Fruit fly (Drosophila melanogaster) whole organism, embryonic: Measurements from ENCODE around the gene CG6689.

ENCODE experiments used
- Asciz ChIP-seq: fragments of 200-800 bp; sonication (Bioruptor generic); optimal IDR thresholded peaks from 2 replicates; lab custom pipeline; 2017; ENCODE audit warnings: missing biosample characterization, mild to moderate bottlenecking, missing genetic modification characterization, missing genetic modification reagents
- Awh ChIP-seq: fragments of 200-800 bp; sonication (Bioruptor generic); IDR thresholded peaks from 2 replicates; pipeline ENCODE4, ENCODE4 v1.3.6; 2022; ENCODE audit warnings: missing biosample characterization, missing genetic modification characterization
- B-H2 ChIP-seq: fragments of 200-800 bp; sonication (Bioruptor generic); optimal IDR thresholded peaks from 2 replicates; lab custom pipeline; 2018; ENCODE audit warnings: missing biosample characterization, mild to moderate bottlenecking, missing genetic modification characterization
- CG10462 ChIP-seq: fragments of 200-800 bp; sonication (Bioruptor generic); optimal IDR thresholded peaks from 2 replicates; lab custom pipeline; 2016; ENCODE audit warnings: missing biosample characterization, missing genetic modification characterization
- CG10654 ChIP-seq: fragments of 200-800 bp; sonication (Bioruptor generic); optimal IDR thresholded peaks from 2 replicates; lab custom pipeline; 2016; ENCODE audit warnings: missing biosample characterization, missing genetic modification characterization
- CG11456 ChIP-seq: fragments of 200-800 bp; sonication (Bioruptor generic); IDR thresholded peaks from 3 replicates; pipeline ENCODE4 v1.3.6; 2022; ENCODE audit warnings: missing biosample characterization, missing genetic modification characterization
- CG11504 ChIP-seq: fragments of 200-800 bp; sonication (Bioruptor generic); optimal IDR thresholded peaks from 3 replicates; lab custom pipeline; 2019; ENCODE audit warnings: missing biosample characterization, mild to moderate bottlenecking, missing genetic modification characterization, moderate library complexity
- CG11560 ChIP-seq: fragments of 200-800 bp; sonication (Bioruptor generic); IDR thresholded peaks from 3 replicates; pipeline ENCODE4 v1.3.6; 2022; ENCODE audit warnings: missing biosample characterization, missing genetic modification characterization
- CG12299 ChIP-seq: fragments of 200-800 bp; sonication (Bioruptor generic); optimal IDR thresholded peaks from 2 replicates; lab custom pipeline; 2018; ENCODE audit warnings: missing biosample characterization, mild to moderate bottlenecking, missing genetic modification characterization
- CG1529 ChIP-seq: fragments of 200-800 bp; sonication (Bioruptor generic); optimal IDR thresholded peaks from 3 replicates; lab custom pipeline; 2018; ENCODE audit warnings: missing biosample characterization, missing genetic modification characterization
- CG18011 ChIP-seq: fragments of 200-800 bp; sonication (Bioruptor generic); optimal IDR thresholded peaks from 2 replicates; lab custom pipeline; 2017; ENCODE audit warnings: missing biosample characterization, missing genetic modification characterization, mild to moderate bottlenecking, moderate library complexity, missing genotype
- CG2116 ChIP-seq: fragments of 200-800 bp; sonication (Bioruptor generic); optimal IDR thresholded peaks from 3 replicates; lab custom pipeline; 2018; ENCODE audit warnings: missing biosample characterization, mild to moderate bottlenecking, missing genetic modification characterization
- CG2889 ChIP-seq: fragments of 200-800 bp; sonication (Bioruptor generic); IDR thresholded peaks from 3 replicates; pipeline ENCODE4 v1.3.6; 2022; ENCODE audit warnings: missing biosample characterization, missing genetic modification characterization
- CG31365 ChIP-seq: fragments of 200-800 bp; sonication (Bioruptor generic); optimal IDR thresholded peaks from 2 replicates; lab custom pipeline; 2018; ENCODE audit warnings: missing biosample characterization, mild to moderate bottlenecking, missing genetic modification characterization
- CG32532 ChIP-seq: fragments of 200-800 bp; sonication (Bioruptor generic); IDR thresholded peaks from 2 replicates; pipeline ENCODE4 v1.3.6; 2022; ENCODE audit warnings: missing biosample characterization, missing genetic modification characterization
- CG4282 ChIP-seq: fragments of 200-800 bp; sonication (Bioruptor generic); optimal IDR thresholded peaks from 2 replicates; lab custom pipeline; 2016; ENCODE audit warnings: missing biosample characterization, missing genetic modification characterization
- CG5180 ChIP-seq: fragments of 200-800 bp; sonication (Bioruptor generic); optimal IDR thresholded peaks from 3 replicates; lab custom pipeline; 2017; ENCODE audit warnings: missing biosample characterization, missing genetic modification characterization, mild to moderate bottlenecking, moderate library complexity, missing genetic modification reagents
- CG5245 ChIP-seq: fragments of 200-800 bp; sonication (Bioruptor generic); optimal IDR thresholded peaks from 3 replicates; lab custom pipeline; 2016; ENCODE audit warnings: missing biosample characterization, missing genetic modification characterization
- CG6654 ChIP-seq: fragments of 200-800 bp; sonication (Bioruptor generic); optimal IDR thresholded peaks from 2 replicates; lab custom pipeline; 2017; ENCODE audit warnings: missing biosample characterization, mild to moderate bottlenecking, missing genetic modification characterization
- CG9876 ChIP-seq: fragments of 200-800 bp; sonication (Bioruptor generic); optimal IDR thresholded peaks from 2 replicates; lab custom pipeline; 2016; ENCODE audit warnings: missing biosample characterization, missing genetic modification characterization
- CG9932 ChIP-seq: fragments of 200-800 bp; sonication (Bioruptor generic); IDR thresholded peaks from 2 replicates; pipeline ENCODE4 v1.3.6; 2022; ENCODE audit warnings: missing biosample characterization, missing genetic modification characterization
- CkIIα-i1 ChIP-seq: fragments of 200-800 bp; sonication (Bioruptor generic); IDR thresholded peaks from 2 replicates; pipeline ENCODE4 v1.3.6; 2022; ENCODE audit warnings: missing biosample characterization, missing genetic modification characterization
- CoRest ChIP-seq: fragments of 200-800 bp; sonication (Bioruptor generic); optimal IDR thresholded peaks from 3 replicates; lab custom pipeline; 2018; ENCODE audit warnings: missing biosample characterization, mild to moderate bottlenecking, missing genetic modification characterization, moderate library complexity
- ERR ChIP-seq: fragments of 200-800 bp; sonication (Bioruptor generic); optimal IDR thresholded peaks from 2 replicates; lab custom pipeline; 2016; ENCODE audit warnings: missing biosample characterization, missing genetic modification characterization
- Elba2 ChIP-seq: fragments of 200-800 bp; sonication (Bioruptor generic); optimal IDR thresholded peaks from 3 replicates; lab custom pipeline; 2016; ENCODE audit warnings: missing biosample characterization, missing genetic modification characterization
- Gsc ChIP-seq: fragments of 200-800 bp; sonication (Bioruptor generic); IDR thresholded peaks from 2 replicates; pipeline ENCODE4 v1.3.6; 2022; ENCODE audit warnings: missing biosample characterization, missing genetic modification characterization
- Hr3 ChIP-seq: fragments of 200-800 bp; sonication (Bioruptor generic); optimal IDR thresholded peaks from 3 replicates; lab custom pipeline; 2016; ENCODE audit warnings: missing biosample characterization, missing genetic modification characterization
- Hr51 ChIP-seq, 2 experiments: fragments of 200-800 bp; sonication (Bioruptor generic); optimal IDR thresholded peaks; 2 replicates in 1 of 2; 3 replicates in 1 of 2; lab custom pipeline; 2016 to 2018; ENCODE audit warnings: missing biosample characterization in 2 of 2, missing genetic modification characterization in 2 of 2, mild to moderate bottlenecking in 1 of 2, moderate library complexity in 1 of 2
- Jarid2 ChIP-seq: fragments of 200-800 bp; sonication (Bioruptor generic); optimal IDR thresholded peaks from 3 replicates; lab custom pipeline; 2017; ENCODE audit warnings: mild to moderate bottlenecking, missing biosample characterization, missing genetic modification reagents, missing genetic modification characterization
- Lhr ChIP-seq: fragments of 200-800 bp; sonication (Bioruptor generic); optimal IDR thresholded peaks from 3 replicates; lab custom pipeline; 2017; ENCODE audit warnings: mild to moderate bottlenecking, missing biosample characterization, missing genetic modification reagents, missing genetic modification characterization
- Max ChIP-seq: fragments of 200-800 bp; sonication (Bioruptor generic); optimal IDR thresholded peaks from 2 replicates; lab custom pipeline; 2016; ENCODE audit warnings: missing biosample characterization, mild to moderate bottlenecking, missing genetic modification characterization
- NfI ChIP-seq: fragments of 200-800 bp; sonication (Bioruptor generic); optimal IDR thresholded peaks from 3 replicates; lab custom pipeline; 2018; ENCODE audit warnings: missing biosample characterization, mild to moderate bottlenecking, missing genetic modification characterization, moderate library complexity
- Optix ChIP-seq: fragments of 200-800 bp; sonication (Bioruptor generic); IDR thresholded peaks from 3 replicates; pipeline ENCODE4 v1.3.6; 2022; ENCODE audit warnings: missing biosample characterization, missing genetic modification characterization
- Side ChIP-seq: fragments of 200-800 bp; sonication (Bioruptor generic); optimal IDR thresholded peaks from 2 replicates; lab custom pipeline; 2016; ENCODE audit warnings: missing biosample characterization, missing genetic modification characterization
- Xrp1 ChIP-seq: fragments of 200-800 bp; sonication (Bioruptor generic); IDR thresholded peaks from 2 replicates; pipeline ENCODE4 v1.3.6; 2022; ENCODE audit warnings: missing biosample characterization, missing genetic modification characterization
- corto ChIP-seq: fragments of 200-800 bp; sonication (Bioruptor generic); optimal IDR thresholded peaks from 2 replicates; lab custom pipeline; 2016; ENCODE audit warnings: missing biosample characterization, mild to moderate bottlenecking, missing genetic modification characterization, moderate library complexity
- dmrt99B ChIP-seq: fragments of 200-800 bp; sonication (Bioruptor generic); optimal IDR thresholded peaks from 2 replicates; lab custom pipeline; 2018; ENCODE audit warnings: missing biosample characterization, mild to moderate bottlenecking, missing genetic modification characterization, moderate library complexity
- gro ChIP-seq: fragments of 200-800 bp; sonication (Bioruptor generic); optimal IDR thresholded peaks from 2 replicates; lab custom pipeline; 2016; ENCODE audit warnings: missing biosample characterization, missing genetic modification characterization
- lbe ChIP-seq: fragments of 200-800 bp; sonication (Bioruptor generic); optimal IDR thresholded peaks from 2 replicates; lab custom pipeline; 2016; ENCODE audit warnings: missing biosample characterization, mild to moderate bottlenecking, missing genetic modification characterization
- luna ChIP-seq: fragments of 200-800 bp; sonication (Bioruptor generic); optimal IDR thresholded peaks from 2 replicates; lab custom pipeline; 2016; ENCODE audit warnings: missing biosample characterization, missing genetic modification characterization
- odd ChIP-seq: fragments of 200-800 bp; sonication (Bioruptor generic); optimal IDR thresholded peaks from 2 replicates; lab custom pipeline; 2017; ENCODE audit warnings: missing biosample characterization, mild to moderate bottlenecking, missing genetic modification characterization
- org-1 ChIP-seq: fragments of 200-800 bp; sonication (Bioruptor generic); optimal IDR thresholded peaks from 2 replicates; lab custom pipeline; 2017; ENCODE audit warnings: missing biosample characterization, missing genetic modification characterization
- pfk ChIP-seq: fragments of 200-800 bp; sonication (Bioruptor generic); optimal IDR thresholded peaks from 2 replicates; lab custom pipeline; 2018; ENCODE audit warnings: missing biosample characterization, mild to moderate bottlenecking, missing genetic modification characterization, moderate library complexity
- pita ChIP-seq: fragments of 200-800 bp; sonication (Bioruptor generic); optimal IDR thresholded peaks from 2 replicates; lab custom pipeline; 2017; ENCODE audit warnings: missing biosample characterization, mild to moderate bottlenecking, missing genetic modification characterization
- seq ChIP-seq: fragments of 200-800 bp; sonication (Bioruptor generic); IDR thresholded peaks from 2 replicates; pipeline ENCODE4 v1.3.6; 2022; ENCODE audit warnings: missing biosample characterization, missing genetic modification characterization
- sisA ChIP-seq: fragments of 200-800 bp; sonication (Bioruptor generic); IDR thresholded peaks from 2 replicates; pipeline ENCODE4 v1.3.6; 2022; ENCODE audit warnings: missing biosample characterization, missing genetic modification characterization
- slou ChIP-seq: fragments of 200-800 bp; sonication (Bioruptor generic); optimal IDR thresholded peaks from 3 replicates; lab custom pipeline; 2016; ENCODE audit warnings: missing biosample characterization, missing genetic modification characterization
- sqz ChIP-seq: fragments of 200-800 bp; sonication (Bioruptor generic); optimal IDR thresholded peaks from 3 replicates; lab custom pipeline; 2018; ENCODE audit warnings: missing biosample characterization, mild to moderate bottlenecking, missing genetic modification characterization
- ttk ChIP-seq: fragments of 200-800 bp; sonication (Bioruptor generic); IDR thresholded peaks from 2 replicates; pipeline ENCODE4 v2.1.2; 2022; ENCODE audit warnings: missing biosample characterization, missing genetic modification characterization
- usp ChIP-seq: fragments of >200 bp; optimal IDR thresholded peaks from 2 replicates; lab custom pipeline; 2017; ENCODE audit warnings: missing biosample characterization, missing genetic modification characterization

Gene CG6689

dm6 chr3R:11211291-11212061 is 8.4 kb downstream of the CG6689 start (continued):
- peak; percentile 14 for TF ChIP-seq CG4282 (GFP tag; lab: Kevin White, UChicago)
- TF ChIP-seq Elba2 (GFP tag; lab: Kevin White, UChicago): no peak
- 0 out of 2 replicates have a peak, but pooled peaks have one; percentile 11 for TF ChIP-seq Awh
- TF ChIP-seq CG9932: peak; percentile 87
- TF ChIP-seq Gsc (GFP tag; lab: Robert Waterston, UW): no peak
- TF ChIP-seq CG2116 (GFP tag; lab: Kevin White, UChicago): peak; percentile 18
- TF ChIP-seq pfk (GFP tag; lab: Kevin White, UChicago): no peak
- TF ChIP-seq CG31365 (tag; lab: Kevin White, UChicago): no peak
- TF ChIP-seq Side (GFP tag; lab: Kevin White, UChicago): peak; percentile 53
- TF ChIP-seq odd (GFP tag; lab: Kevin White, UChicago): no peak
- TF ChIP-seq Xrp1: peak; percentile 77
- no peak for TF ChIP-seq CG10462 (GFP tag; lab: Kevin White, UChicago)
- peak; percentile 90 for TF ChIP-seq CG32532
- TF ChIP-seq Hr51 (GFP tag; optimal IDR thresholded peaks at IDR 0.05; lab: Kevin White, UChicago): peak; percentile 49 to 63
- TF ChIP-seq CG6654 (GFP tag; lab: Kevin White, UChicago): peak; percentile 19
- TF ChIP-seq CG10654 (GFP tag; lab: Kevin White, UChicago): peak; percentile 23
- TF ChIP-seq CkIIα-i1: no peak
- TF ChIP-seq Lhr (GFP tag; lab: Kevin White, UChicago): no peak
- no peak for TF ChIP-seq Jarid2
- peak; percentile 5 for TF ChIP-seq CG18011
- TF ChIP-seq corto (GFP tag; lab: Kevin White, UChicago): no peak
- TF ChIP-seq usp (GFP tag; lab: Kevin White, UChicago): no peak
- peak; percentile 48 for TF ChIP-seq CG9876 (GFP tag; lab: Kevin White, UChicago)
- peak; percentile 10 for TF ChIP-seq sqz (GFP tag; lab: Kevin White, UChicago)
- TF ChIP-seq CG1529 (GFP tag; lab: Kevin White, UChicago): peak; percentile 11
- TF ChIP-seq sisA: peak; percentile 81
- peak; percentile 73 for TF ChIP-seq Max (GFP tag; lab: Kevin White, UChicago)
- TF ChIP-seq gro (GFP tag; lab: Kevin White, UChicago): peak; percentile 70
- peak; percentile 35; the same call in 1 of the 3 replicates for TF ChIP-seq Optix (GFP tag; lab: Robert Waterston, UW)
- TF ChIP-seq CG12299 (tag; lab: Kevin White, UChicago): peak; percentile 33
- peak; percentile 77 for TF ChIP-seq Hr3 (GFP tag; lab: Kevin White, UChicago)
- TF ChIP-seq CoRest (tag; lab: Kevin White, UChicago): peak; percentile 79
- TF ChIP-seq CG11504: peak; percentile 73
- TF ChIP-seq dmrt99B: peak; percentile 74
- TF ChIP-seq luna: peak; percentile 42
- peak; percentile 56 for TF ChIP-seq CG5180 (GFP tag; lab: Kevin White, UChicago)
- peak; percentile 57 for TF ChIP-seq slou
- TF ChIP-seq B-H2 (GFP tag; lab: Kevin White, UChicago): peak; percentile 56
- TF ChIP-seq NfI (GFP tag; lab: Kevin White, UChicago): peak; percentile 73
- TF ChIP-seq CG11560: no peak
- peak; percentile 45 for TF ChIP-seq CG5245 (GFP tag; lab: Kevin White, UChicago)
- peak; percentile 86 for TF ChIP-seq CG11456 (GFP tag; lab: Robert Waterston, UW)
- TF ChIP-seq ERR: peak; percentile 30
- peak; percentile 73 for TF ChIP-seq Asciz
- TF ChIP-seq seq (GFP tag; lab: Robert Waterston, UW): peak; percentile 62
- peak; percentile 45 for TF ChIP-seq lbe (GFP tag; lab: Kevin White, UChicago)
- TF ChIP-seq ttk: peak; percentile 65
- peak; percentile 64 for TF ChIP-seq CG2889 (GFP tag; lab: Robert Waterston, UW)
- TF ChIP-seq org-1 (GFP tag; lab: Kevin White, UChicago): peak; percentile 6
- TF ChIP-seq pita (GFP tag; lab: Kevin White, UChicago): no peak
